Worm (Caenorhabditis elegans) whole organism, L1 larva: ENCODE results near the gene F56D6.20.
A peak's percentile ranks its signal among the peaks of the same experiment; 100 is the strongest.
"Not testable (repeated sequence)": the region's sequence is repeated elsewhere in the genome, so short reads cannot be mapped to it uniquely, and the experiment has no call there.

Experiments
- C34B4.2 ChIP-seq: sonication (generic microtip); optimal IDR thresholded peaks from 2 replicates; lab custom pipeline; 2017; ENCODE audit warnings: mild to moderate bottlenecking, missing genetic modification characterization, missing compliant biosample characterization
- Y116A8C.19 ChIP-seq: sonication (generic microtip); optimal IDR thresholded peaks from 2 replicates; lab custom pipeline; 2016; ENCODE audit warnings: missing compliant biosample characterization, missing genetic modification characterization, borderline replicate concordance
- aha-1 ChIP-seq: fragments of 150-350 bp; optimal IDR thresholded peaks from 2 replicates; lab custom pipeline; 2014; ENCODE audit warnings: missing biosample characterization, missing genetic modification characterization
- alr-1 ChIP-seq: fragments of 200-800 bp; sonication (Bioruptor generic); optimal IDR thresholded peaks from 2 replicates; lab custom pipeline; 2018; ENCODE audit warnings: borderline replicate concordance, mild to moderate bottlenecking, missing genetic modification characterization, missing compliant biosample characterization
- ama-1 ChIP-seq: fragments of 150-350 bp; optimal IDR thresholded peaks from 2 replicates; lab custom pipeline; 2014
- ceh-8 ChIP-seq: fragments of 200-800 bp; sonication (Bioruptor generic); optimal IDR thresholded peaks from 2 replicates; lab custom pipeline; 2018; ENCODE audit warnings: mild to moderate bottlenecking, missing genetic modification characterization, moderate library complexity, missing compliant biosample characterization
- ceh-90 ChIP-seq: sonication (generic microtip); optimal IDR thresholded peaks from 2 replicates; lab custom pipeline; 2016; ENCODE audit warnings: missing genetic modification characterization, missing compliant biosample characterization
- efl-1 ChIP-seq, 4 experiments: fragments of 150-350 bp; optimal IDR thresholded peaks in 3 of 4; peaks in 1 of 4; 1 replicate in 1 of 4; 2 replicates in 3 of 4; lab custom pipeline; 2014; ENCODE audit warnings: missing biosample characterization in 2 of 4, missing genetic modification characterization in 2 of 4, missing genetic modification reagents in 2 of 4
- egl-27 ChIP-seq, 2 experiments: fragments of 150-350 bp in 1 of 2; sonication (generic microtip); optimal IDR thresholded peaks; 3 replicates each; lab custom pipeline; 2017 to 2018; ENCODE audit warnings: missing biosample characterization in 2 of 2, missing genetic modification characterization in 2 of 2, missing genetic modification reagents in 2 of 2
- ets-5 ChIP-seq: fragments of 200-800 bp; sonication (Bioruptor generic); IDR thresholded peaks from 2 replicates; pipeline ENCODE4 v1.3.6; 2022; ENCODE audit warnings: missing genetic modification characterization, missing compliant biosample characterization
- fkh-10 ChIP-seq: sonication (generic microtip); optimal IDR thresholded peaks from 2 replicates; lab custom pipeline; 2017; ENCODE audit warnings: missing biosample characterization, missing genetic modification reagents, missing genetic modification characterization
- fkh-8 ChIP-seq: sonication (generic microtip); optimal IDR thresholded peaks from 2 replicates; lab custom pipeline; 2016; ENCODE audit warnings: mild to moderate bottlenecking, missing genetic modification characterization, missing compliant biosample characterization
- grh-1 ChIP-seq: fragments of 200-800 bp; sonication (Bioruptor generic); IDR thresholded peaks from 2 replicates; pipeline ENCODE4 v1.3.6; 2022; ENCODE audit warnings: missing genetic modification reagents, missing genetic modification characterization, missing compliant biosample characterization
- irx-1 ChIP-seq: sonication (generic microtip); optimal IDR thresholded peaks from 2 replicates; lab custom pipeline; 2016; ENCODE audit warnings: missing genetic modification characterization, missing compliant biosample characterization
- isw-1 ChIP-seq: fragments of 200-800 bp; sonication (Bioruptor generic); IDR thresholded peaks from 2 replicates; pipeline ENCODE4 v1.3.6; 2022; ENCODE audit warnings: missing genetic modification characterization, missing compliant biosample characterization
- jun-1 ChIP-seq: fragments of 150-350 bp; optimal IDR thresholded peaks from 2 replicates; lab custom pipeline; 2014; ENCODE audit warnings: missing biosample characterization, missing genetic modification reagents, missing genetic modification characterization
- lin-13 ChIP-seq: fragments of 150-350 bp; optimal IDR thresholded peaks from 2 replicates; lab custom pipeline; 2014; ENCODE audit warnings: missing biosample characterization, missing genetic modification reagents, missing genetic modification characterization
- lin-14 ChIP-seq: fragments of 200-800 bp; sonication (Bioruptor generic); optimal IDR thresholded peaks from 2 replicates; lab custom pipeline; 2018; ENCODE audit warnings: mild to moderate bottlenecking, missing genetic modification characterization, moderate library complexity, missing compliant biosample characterization
- lin-15B ChIP-seq: fragments of 150-350 bp; sonication (generic microtip); optimal IDR thresholded peaks from 3 replicates; lab custom pipeline; 2014; ENCODE audit warnings: missing biosample characterization, missing genetic modification characterization
- lin-35 ChIP-seq, 2 experiments: fragments of 150-350 bp; optimal IDR thresholded peaks; 2 replicates each; lab custom pipeline; 2014; ENCODE audit warnings: missing biosample characterization in 2 of 2, missing genetic modification characterization in 2 of 2, missing genetic modification reagents in 2 of 2
- mdl-1 ChIP-seq, 2 experiments: fragments of 150-350 bp; optimal IDR thresholded peaks; 2 replicates each; lab custom pipeline; 2014 to 2017; ENCODE audit warnings: missing biosample characterization in 2 of 2, missing genetic modification characterization in 2 of 2, inconsistent platforms in 1 of 2
- nhr-12 ChIP-seq: sonication (generic microtip); optimal IDR thresholded peaks from 2 replicates; lab custom pipeline; 2017; ENCODE audit warnings: missing biosample characterization, missing genetic modification characterization
- nhr-20 ChIP-seq: sonication (generic microtip); optimal IDR thresholded peaks from 2 replicates; lab custom pipeline; 2016; ENCODE audit warnings: mild to moderate bottlenecking, missing genetic modification characterization, missing compliant biosample characterization
- nhr-47 ChIP-seq: sonication (generic microtip); optimal IDR thresholded peaks from 2 replicates; lab custom pipeline; 2016; ENCODE audit warnings: mild to moderate bottlenecking, missing genetic modification characterization, moderate library complexity, missing compliant biosample characterization
- nhr-71 ChIP-seq: sonication (generic microtip); optimal IDR thresholded peaks from 2 replicates; lab custom pipeline; 2016; ENCODE audit warnings: mild to moderate bottlenecking, missing genetic modification characterization, moderate library complexity, missing compliant biosample characterization
- nhr-76 ChIP-seq: sonication (generic microtip); optimal IDR thresholded peaks from 2 replicates; lab custom pipeline; 2017; ENCODE audit warnings: missing biosample characterization, missing genetic modification characterization
- nhr-77 ChIP-seq: fragments of 150-350 bp; optimal IDR thresholded peaks from 2 replicates; lab custom pipeline; 2014; ENCODE audit warnings: missing biosample characterization, missing genetic modification characterization
- nhr-90 ChIP-seq: sonication (generic microtip); optimal IDR thresholded peaks from 2 replicates; lab custom pipeline; 2016; ENCODE audit warnings: mild to moderate bottlenecking, missing genetic modification characterization, missing compliant biosample characterization; ENCODE audit not compliant: poor library complexity
- pax-3 ChIP-seq: fragments of 200-800 bp; sonication (Bioruptor generic); optimal IDR thresholded peaks from 2 replicates; lab custom pipeline; 2018; ENCODE audit warnings: mild to moderate bottlenecking, missing genetic modification characterization, moderate library complexity, missing compliant biosample characterization
- pqm-1 ChIP-seq: sonication (generic microtip); optimal IDR thresholded peaks from 3 replicates; lab custom pipeline; 2017; ENCODE audit warnings: missing biosample characterization, missing genetic modification characterization
- sox-4 ChIP-seq: sonication (generic microtip); optimal IDR thresholded peaks from 2 replicates; lab custom pipeline; 2016; ENCODE audit warnings: missing genetic modification characterization, missing compliant biosample characterization
- sup-37 ChIP-seq: fragments of 200-800 bp; sonication (Bioruptor generic); optimal IDR thresholded peaks from 2 replicates; lab custom pipeline; 2018; ENCODE audit warnings: mild to moderate bottlenecking, missing genetic modification characterization, missing compliant biosample characterization
- unc-30 ChIP-seq: sonication (generic microtip); optimal IDR thresholded peaks from 2 replicates; lab custom pipeline; 2017; ENCODE audit warnings: missing biosample characterization, missing genetic modification characterization
- ztf-4 ChIP-seq: fragments of 150-350 bp; optimal IDR thresholded peaks from 2 replicates; lab custom pipeline; 2014; ENCODE audit warnings: missing biosample characterization, missing genetic modification characterization

The F56D6.20 gene

DNA sequence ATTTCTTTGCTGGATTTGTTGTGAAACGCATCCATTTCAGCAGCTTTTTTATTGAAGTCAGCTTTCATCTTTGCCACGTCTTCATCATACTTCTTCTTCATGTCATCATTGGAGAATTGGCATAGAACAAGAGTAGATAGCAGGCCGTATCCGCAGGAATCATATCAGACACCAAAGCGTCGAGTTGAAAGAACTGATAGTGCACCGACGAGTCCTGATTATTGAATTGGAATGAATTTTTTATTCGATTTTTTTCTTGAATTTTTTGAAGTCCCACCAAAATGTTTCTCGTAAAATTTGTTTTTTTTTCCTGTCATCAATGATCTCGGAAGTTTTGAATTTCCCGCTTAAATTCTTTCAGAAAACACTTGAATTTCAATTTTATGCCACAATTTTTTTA is 6.3 kb upstream of the F56D6.20 start, which contains the start of gene F56D6.11:
Gene F56D6.11 (minus strand): TSS at position 101 of the 400 bp plus-strand sequence.
- TF ChIP-seq isw-1 (GFP tag; lab: Robert Waterston, UW) (no peak), grh-1 (no peak), ets-5 (GFP tag; lab: Robert Waterston, UW) (no peak), ztf-4 (tag; lab: Kevin White, UChicago) (no peak), lin-14 (GFP tag; lab: Kevin White, UChicago) (no peak), pax-3 (no peak), C34B4.2 (tag; lab: Kevin White, UChicago) (no peak), mdl-1 (tag; optimal IDR thresholded peaks at IDR 0.05; lab: Kevin White, UChicago) (no peak), Y116A8C.19 (tag; lab: Kevin White, UChicago) (no peak), ama-1 (lab: Kevin White, UChicago) (no peak), irx-1 (tag; lab: Kevin White, UChicago) (no peak), fkh-8 (no peak), pqm-1 (tag; lab: Kevin White, UChicago) (no peak), aha-1 (tag; lab: Kevin White, UChicago) (no peak), alr-1 (tag; lab: Kevin White, UChicago) (no peak), lin-15B (tag; lab: Kevin White, UChicago) (no peak), unc-30 (tag; lab: Kevin White, UChicago) (no peak), lin-35 (GFP tag; optimal IDR thresholded peaks at IDR 0.05; lab: Kevin White, UChicago) (no peak)

DNA sequence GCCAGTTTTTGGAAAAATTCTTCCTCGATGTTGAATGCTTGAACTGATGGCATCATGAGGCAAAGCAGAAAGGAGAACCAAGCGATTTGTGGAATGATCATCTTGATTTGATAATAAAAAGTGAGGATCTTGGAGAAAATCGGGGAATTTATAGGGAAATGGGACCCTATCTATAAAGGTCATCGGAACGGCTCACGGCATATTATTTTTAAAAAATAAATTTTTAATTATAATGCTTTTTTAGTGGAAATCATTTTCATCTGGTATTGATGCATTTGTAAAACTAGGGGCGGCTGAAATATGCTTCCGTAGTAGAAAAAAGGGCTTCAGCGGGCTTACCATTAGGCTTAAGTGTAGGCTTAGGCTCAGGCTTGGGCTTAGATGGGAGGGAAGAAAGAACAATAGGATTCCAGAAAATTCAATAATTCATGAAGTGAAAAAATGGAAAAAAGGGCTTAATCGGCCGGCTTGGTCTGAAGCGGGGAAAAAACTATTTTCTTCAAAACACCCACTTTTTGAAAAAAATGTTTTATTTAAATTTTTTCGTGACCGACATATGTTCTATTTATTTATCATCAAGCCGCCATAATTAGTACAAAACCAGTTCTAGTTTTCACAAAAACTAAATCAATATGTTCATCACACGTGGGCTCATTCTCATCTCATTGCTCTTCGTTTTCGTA is 5.1 kb upstream of the F56D6.20 start, which contains the start of the genes F56D6.22 and F56D6.12:
Gene F56D6.22 (minus strand): TSS at position 101 of the 683 bp plus-strand sequence.
Gene F56D6.12 (plus strand): TSS at position 633 of the 683 bp plus-strand sequence.
- no peak for TF ChIP-seq lin-14 (GFP tag; lab: Kevin White, UChicago)
- no peak for TF ChIP-seq nhr-90 (tag; lab: Kevin White, UChicago)
- no peak for TF ChIP-seq nhr-76 (tag; lab: Kevin White, UChicago)
- no peak for TF ChIP-seq ceh-8 (GFP tag; lab: Kevin White, UChicago)
- TF ChIP-seq ceh-90 (tag; lab: Kevin White, UChicago): no peak
- TF ChIP-seq nhr-20: no peak
- no peak for TF ChIP-seq jun-1 (tag; lab: Kevin White, UChicago)
- no peak for TF ChIP-seq lin-35 (GFP tag; optimal IDR thresholded peaks at IDR 0.05; lab: Kevin White, UChicago)
- TF ChIP-seq fkh-10: no peak

DNA sequence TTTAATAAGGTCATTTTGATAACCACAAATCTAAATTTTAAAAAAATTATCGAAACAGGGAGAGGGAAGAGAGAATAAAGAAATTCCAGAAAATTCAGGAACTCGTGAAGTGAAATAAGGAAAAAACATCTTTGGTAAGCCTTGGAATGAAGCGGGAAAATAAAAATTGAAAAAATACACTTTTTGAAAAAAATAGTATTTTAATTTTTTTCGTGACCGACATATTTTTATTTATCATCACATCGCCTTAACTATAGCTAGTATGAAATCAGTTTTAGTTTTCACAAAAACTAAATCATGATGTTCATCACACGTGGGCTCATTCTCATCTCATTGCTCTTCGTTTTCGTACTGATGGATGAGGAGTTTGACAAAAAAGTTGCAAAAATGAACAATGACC is 3.6 kb upstream of the F56D6.20 start, which contains the start of gene F56D6.13:
Gene F56D6.13 (plus strand): TSS at position 301 of the 400 bp plus-strand sequence.
- no peak for TF ChIP-seq nhr-77 (tag; lab: Kevin White, UChicago)

DNA sequence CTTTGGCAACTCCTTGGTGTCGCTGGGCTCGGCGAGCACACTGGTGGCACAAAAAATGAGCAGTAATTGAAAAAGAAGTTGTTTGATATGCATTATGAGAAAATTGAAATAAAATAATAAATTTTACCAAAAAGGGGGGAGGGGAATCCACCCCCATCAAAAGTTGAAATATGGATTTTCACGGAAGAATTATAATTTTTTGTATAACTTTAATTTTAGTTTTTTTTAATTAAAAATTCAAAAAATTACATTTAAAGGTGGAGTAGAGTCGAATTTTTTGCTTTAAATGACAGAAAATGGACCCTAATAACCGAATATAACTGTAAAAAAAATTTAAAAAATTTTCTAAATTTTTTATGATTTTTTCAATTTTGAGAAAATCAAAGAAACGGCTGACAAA is 850 bp upstream of the F56D6.20 start, which contains the start of gene F56D6.18:
Gene F56D6.18 (minus strand): TSS at position 101 of the 400 bp plus-strand sequence.
- not testable (repeated sequence) for TF ChIP-seq lin-13; sup-37 (GFP tag; lab: Kevin White, UChicago); egl-27 (tag; optimal IDR thresholded peaks at IDR 0.05; lab: Kevin White, UChicago)

DNA sequence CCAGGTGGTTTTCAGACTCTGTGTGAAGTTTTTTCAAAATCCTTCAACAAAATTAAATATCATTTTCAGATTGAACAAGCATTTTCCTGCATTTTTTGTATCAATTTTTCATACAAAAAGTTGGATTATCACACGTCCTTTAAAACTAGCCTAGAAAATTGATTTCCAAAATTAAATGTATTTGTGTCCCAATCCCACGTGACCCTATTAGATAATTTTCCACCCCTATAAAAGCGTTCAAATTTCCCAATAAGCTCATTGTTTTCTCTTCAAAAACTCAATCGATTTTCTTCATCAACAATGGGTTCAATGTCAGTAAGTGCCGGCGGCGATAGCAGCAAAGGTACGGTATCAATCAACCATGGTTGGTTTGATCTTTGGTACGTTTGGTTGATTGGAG is 1.8 kb downstream of the F56D6.20 start, which contains the start of gene F56D6.19:
Gene F56D6.19 (plus strand): TSS at position 301 of the 400 bp plus-strand sequence.
- no peak for TF ChIP-seq efl-1 (optimal IDR thresholded peaks at IDR 0.05; lab: Kevin White, UChicago)
- TF ChIP-seq efl-1 (GFP tag; optimal IDR thresholded peaks at IDR 0.05 in 1 of 2; lab: Kevin White, UChicago): peak in 1 of 2 experiments; percentile 64
- no peak for TF ChIP-seq nhr-12 (tag; lab: Kevin White, UChicago)
- no peak for TF ChIP-seq nhr-47 (tag; lab: Kevin White, UChicago)
- TF ChIP-seq sox-4 (tag; lab: Kevin White, UChicago): no peak
- TF ChIP-seq pqm-1 (tag; lab: Kevin White, UChicago): no peak
- no peak for TF ChIP-seq nhr-71 (tag; lab: Kevin White, UChicago)
